Fruit fly (Drosophila melanogaster) whole organism, embryonic: ENCODE results near the gene Mbs.

ENCODE experiments used
- CG10147 ChIP-seq: fragments of 200-800 bp; sonication (Bioruptor generic); optimal IDR thresholded peaks from 2 replicates; lab custom pipeline; 2019; ENCODE audit warnings: missing biosample characterization, mild to moderate bottlenecking, missing genetic modification characterization, moderate library complexity
- CG1024 ChIP-seq: fragments of 200-800 bp; sonication (Bioruptor generic); IDR thresholded peaks from 2 replicates; pipeline ENCODE4 v1.3.6; 2022; ENCODE audit warnings: missing biosample characterization, missing genetic modification characterization
- CG12071 ChIP-seq: fragments of 200-800 bp; sonication (Bioruptor generic); optimal IDR thresholded peaks from 3 replicates; lab custom pipeline; 2018; ENCODE audit warnings: missing biosample characterization, mild to moderate bottlenecking, missing genetic modification characterization
- CG12155 ChIP-seq: fragments of 200-800 bp; sonication (Bioruptor generic); optimal IDR thresholded peaks from 3 replicates; lab custom pipeline; 2016; ENCODE audit warnings: missing biosample characterization, missing genetic modification characterization
- CG15011 ChIP-seq: fragments of 200-800 bp; sonication (Bioruptor generic); optimal IDR thresholded peaks from 3 replicates; lab custom pipeline; 2018; ENCODE audit warnings: missing biosample characterization, mild to moderate bottlenecking, missing genetic modification characterization
- CG16813 ChIP-seq: fragments of 200-800 bp; sonication (Bioruptor generic); IDR thresholded peaks from 3 replicates; pipeline ENCODE4 v1.3.6; 2022; ENCODE audit warnings: missing biosample characterization, missing genetic modification characterization; ENCODE audit not compliant: partially characterized antibody
- CG18764 ChIP-seq: fragments of 200-800 bp; sonication (Bioruptor generic); optimal IDR thresholded peaks from 3 replicates; lab custom pipeline; 2016; ENCODE audit warnings: missing biosample characterization, missing genetic modification characterization
- CG2875 ChIP-seq: fragments of 200-800 bp; sonication (Bioruptor generic); optimal IDR thresholded peaks from 2 replicates; lab custom pipeline; 2017; ENCODE audit warnings: missing biosample characterization, mild to moderate bottlenecking, missing genetic modification characterization, missing genetic modification reagents
- CG2889 ChIP-seq: fragments of 200-800 bp; sonication (Bioruptor generic); IDR thresholded peaks from 3 replicates; pipeline ENCODE4 v1.3.6; 2022; ENCODE audit warnings: missing biosample characterization, missing genetic modification characterization
- CG30403 ChIP-seq: fragments of 200-800 bp; sonication (Bioruptor generic); optimal IDR thresholded peaks from 3 replicates; lab custom pipeline; 2016; ENCODE audit warnings: missing biosample characterization, missing genetic modification characterization
- CG31365 ChIP-seq: fragments of 200-800 bp; sonication (Bioruptor generic); optimal IDR thresholded peaks from 2 replicates; lab custom pipeline; 2018; ENCODE audit warnings: missing biosample characterization, mild to moderate bottlenecking, missing genetic modification characterization
- CG3163 ChIP-seq: fragments of 200-800 bp; sonication (Bioruptor generic); optimal IDR thresholded peaks from 3 replicates; lab custom pipeline; 2016; ENCODE audit warnings: missing biosample characterization, missing genetic modification characterization
- CG32772 ChIP-seq: fragments of 200-800 bp; sonication (Bioruptor generic); IDR thresholded peaks from 2 replicates; pipeline ENCODE4 v1.3.6; 2022; ENCODE audit warnings: missing biosample characterization, missing genetic modification characterization
- CG6683 ChIP-seq: fragments of 200-800 bp; sonication (Bioruptor generic); optimal IDR thresholded peaks from 2 replicates; lab custom pipeline; 2017; ENCODE audit warnings: missing biosample characterization, mild to moderate bottlenecking, missing genetic modification characterization, missing genetic modification reagents
- CG7987 ChIP-seq: fragments of 200-800 bp; sonication (Bioruptor generic); optimal IDR thresholded peaks from 2 replicates; lab custom pipeline; 2018; ENCODE audit warnings: missing biosample characterization, mild to moderate bottlenecking, missing genetic modification characterization, moderate library complexity
- CG9609 ChIP-seq: fragments of 200-800 bp; sonication (Bioruptor generic); optimal IDR thresholded peaks from 3 replicates; lab custom pipeline; 2016; ENCODE audit warnings: missing biosample characterization, missing genetic modification characterization
- Chrac-16 ChIP-seq: fragments of 200-800 bp; sonication (Bioruptor generic); optimal IDR thresholded peaks from 3 replicates; lab custom pipeline; 2016; ENCODE audit warnings: missing biosample characterization, missing genetic modification characterization
- D19B ChIP-seq: fragments of 200-800 bp; sonication (Bioruptor generic); optimal IDR thresholded peaks from 2 replicates; lab custom pipeline; 2017; ENCODE audit warnings: missing biosample characterization, mild to moderate bottlenecking, missing genetic modification characterization
- Dip2 ChIP-seq: fragments of 200-800 bp; sonication (Bioruptor generic); IDR thresholded peaks from 2 replicates; pipeline ENCODE4 v1.3.6; 2022; ENCODE audit warnings: missing biosample characterization, missing genetic modification characterization
- Drgx ChIP-seq: fragments of 200-800 bp; sonication (Bioruptor generic); IDR thresholded peaks from 2 replicates; pipeline ENCODE4 v1.3.6; 2022; ENCODE audit warnings: missing biosample characterization, missing genetic modification characterization
- E2f2 ChIP-seq: fragments of 200-800 bp; sonication (Bioruptor generic); IDR thresholded peaks from 2 replicates; pipeline ENCODE4 v1.3.6; 2022; ENCODE audit warnings: missing biosample characterization, missing genetic modification characterization
- Gug ChIP-seq: fragments of 200-800 bp; sonication (Bioruptor generic); IDR thresholded peaks from 4 replicates; pipeline ENCODE4 v1.3.6; 2022; ENCODE audit warnings: missing biosample characterization, missing genetic modification characterization
- HLH3B ChIP-seq: fragments of 200-800 bp; sonication (Bioruptor generic); IDR thresholded peaks from 2 replicates; pipeline ENCODE4 v1.3.6; 2022; ENCODE audit warnings: missing biosample characterization, missing genetic modification characterization
- HmgZ ChIP-seq: fragments of 200-800 bp; sonication (Bioruptor generic); optimal IDR thresholded peaks from 2 replicates; lab custom pipeline; 2018; ENCODE audit warnings: missing biosample characterization, mild to moderate bottlenecking, missing genetic modification characterization
- Kr ChIP-seq: fragments of 200-800 bp; sonication (Bioruptor generic); optimal IDR thresholded peaks from 2 replicates; lab custom pipeline; 2017; ENCODE audit warnings: missing biosample characterization, mild to moderate bottlenecking, missing genetic modification characterization
- Lim3 ChIP-seq: fragments of 200-800 bp; sonication (Bioruptor generic); IDR thresholded peaks from 2 replicates; pipeline ENCODE4 v1.3.6; 2022; ENCODE audit warnings: missing biosample characterization, missing genetic modification characterization
- Lpt ChIP-seq: fragments of >200 bp; optimal IDR thresholded peaks from 2 replicates; lab custom pipeline; 2018; ENCODE audit warnings: missing biosample characterization, missing genetic modification characterization
- MTF-1 ChIP-seq: fragments of 200-800 bp; sonication (Bioruptor generic); optimal IDR thresholded peaks from 2 replicates; lab custom pipeline; 2018; ENCODE audit warnings: missing biosample characterization, mild to moderate bottlenecking, missing genetic modification characterization, borderline replicate concordance
- PHDP ChIP-seq: fragments of 200-800 bp; sonication (Bioruptor generic); optimal IDR thresholded peaks from 3 replicates; lab custom pipeline; 2018; ENCODE audit warnings: missing biosample characterization, mild to moderate bottlenecking, missing genetic modification characterization, moderate library complexity
- Pdp1 ChIP-seq, 2 experiments: fragments of 200-800 bp; sonication (Bioruptor generic); optimal IDR thresholded peaks; 3 replicates each; lab custom pipeline; 2016; ENCODE audit warnings: missing biosample characterization in 2 of 2, missing genetic modification characterization in 2 of 2, mild to moderate bottlenecking in 1 of 2, moderate library complexity in 1 of 2
- Rx ChIP-seq: fragments of 200-800 bp; sonication (Bioruptor generic); IDR thresholded peaks from 2 replicates; pipeline ENCODE4 v1.3.6; 2022; ENCODE audit warnings: missing biosample characterization, missing genetic modification characterization
- Ssrp ChIP-seq: fragments of 200-800 bp; sonication (Bioruptor generic); optimal IDR thresholded peaks from 2 replicates; lab custom pipeline; 2018; ENCODE audit warnings: missing biosample characterization, mild to moderate bottlenecking, missing genetic modification characterization, moderate library complexity
- TFAM ChIP-seq: fragments of 200-800 bp; sonication (Bioruptor generic); optimal IDR thresholded peaks from 2 replicates; lab custom pipeline; 2017; ENCODE audit warnings: missing biosample characterization, missing genetic modification characterization, inconsistent platforms
- amos ChIP-seq: fragments of 200-800 bp; sonication (Bioruptor generic); IDR thresholded peaks from 2 replicates; pipeline ENCODE4 v1.3.6; 2022; ENCODE audit warnings: missing biosample characterization, missing genetic modification characterization; ENCODE audit not compliant: partially characterized antibody
- ci ChIP-seq: fragments of 200-800 bp; sonication (Bioruptor generic); IDR thresholded peaks from 3 replicates; pipeline ENCODE4 v1.3.6; 2022; ENCODE audit warnings: missing biosample characterization, missing genetic modification characterization
- dati ChIP-seq: fragments of 200-800 bp; sonication (Bioruptor generic); IDR thresholded peaks from 2 replicates; pipeline ENCODE4 v1.3.6; 2022; ENCODE audit warnings: missing biosample characterization, missing genetic modification characterization
- disco-r ChIP-seq: fragments of 200-800 bp; sonication (Bioruptor generic); optimal IDR thresholded peaks from 2 replicates; lab custom pipeline; 2016; ENCODE audit warnings: missing biosample characterization, missing genetic modification characterization
- dysf ChIP-seq: fragments of 200-800 bp; sonication (Bioruptor generic); IDR thresholded peaks from 3 replicates; pipeline ENCODE4 v1.3.6; 2022; ENCODE audit warnings: missing biosample characterization, missing genetic modification characterization
- hbn ChIP-seq: fragments of 200-800 bp; sonication (Bioruptor generic); IDR thresholded peaks from 2 replicates; pipeline ENCODE4 v1.3.6; 2022; ENCODE audit warnings: missing biosample characterization, missing genetic modification characterization; ENCODE audit not compliant: partially characterized antibody
- lov ChIP-seq, 2 experiments: fragments of 200-800 bp in 1 of 2; fragments of >200 bp in 1 of 2; sonication (Bioruptor generic) in 1 of 2; IDR thresholded peaks in 1 of 2; optimal IDR thresholded peaks in 1 of 2; 2 replicates in 1 of 2; 3 replicates in 1 of 2; pipeline versions ENCODE4 v1.3.6 to Lab custom; 2017 to 2022; ENCODE audit warnings: missing biosample characterization in 1 of 2, missing genetic modification characterization in 1 of 2
- p53 ChIP-seq: fragments of 200-800 bp; sonication (Bioruptor generic); optimal IDR thresholded peaks from 2 replicates; lab custom pipeline; 2016; ENCODE audit warnings: missing biosample characterization, missing genetic modification characterization
- prd ChIP-seq, 3 experiments: fragments of >200 bp in 2 of 3; fragments of 200-800 bp in 1 of 3; sonication (Bioruptor generic) in 1 of 3; optimal IDR thresholded peaks in 2 of 3; IDR thresholded peaks in 1 of 3; 2 replicates in 2 of 3; 3 replicates in 1 of 3; pipeline versions ENCODE4 v1.3.6 to Lab custom; 2017 to 2022; ENCODE audit warnings: missing biosample characterization in 1 of 3, missing genetic modification characterization in 1 of 3
- pros ChIP-seq: fragments of 200-800 bp; sonication (Bioruptor generic); optimal IDR thresholded peaks from 3 replicates; lab custom pipeline; 2019; ENCODE audit warnings: missing biosample characterization, mild to moderate bottlenecking, missing genetic modification characterization, moderate library complexity
- slou ChIP-seq: fragments of 200-800 bp; sonication (Bioruptor generic); optimal IDR thresholded peaks from 3 replicates; lab custom pipeline; 2016; ENCODE audit warnings: missing biosample characterization, missing genetic modification characterization
- sqz ChIP-seq: fragments of 200-800 bp; sonication (Bioruptor generic); optimal IDR thresholded peaks from 3 replicates; lab custom pipeline; 2018; ENCODE audit warnings: missing biosample characterization, mild to moderate bottlenecking, missing genetic modification characterization
- ttk ChIP-seq: fragments of 200-800 bp; sonication (Bioruptor generic); IDR thresholded peaks from 2 replicates; pipeline ENCODE4 v2.1.2; 2022; ENCODE audit warnings: missing biosample characterization, missing genetic modification characterization
- z ChIP-seq: fragments of 200-800 bp; sonication (Bioruptor generic); IDR thresholded peaks from 3 replicates; pipeline ENCODE4 v1.3.6; 2022; ENCODE audit warnings: missing biosample characterization, missing genetic modification characterization
- zen2 ChIP-seq: fragments of 200-800 bp; sonication (Bioruptor generic); IDR thresholded peaks from 3 replicates; pipeline ENCODE4 v1.3.6; 2022; ENCODE audit warnings: missing biosample characterization, missing genetic modification characterization; ENCODE audit not compliant: partially characterized antibody
- zf30C ChIP-seq: fragments of 200-800 bp; sonication (Bioruptor generic); optimal IDR thresholded peaks from 3 replicates; lab custom pipeline; 2018; ENCODE audit warnings: missing biosample characterization, mild to moderate bottlenecking, missing genetic modification characterization

Gene Mbs

dm6 chr3L:16087323-16087816 lies 35.6 kb downstream of the Mbs start, which contains the start of gene Tasp1 (continued):
- TF ChIP-seq p53: no peak
- TF ChIP-seq Rx (GFP tag; lab: Robert Waterston, UW): no peak
- peak; percentile 68 for TF ChIP-seq Ssrp (tag; lab: Kevin White, UChicago)
- TF ChIP-seq CG9609: no peak
- TF ChIP-seq lov (optimal IDR thresholded peaks at IDR 0.05; lab: Kevin White, UChicago): no peak
- no peak for TF ChIP-seq lov (GFP tag; IDR thresholded peaks at IDR 0.05; lab: Robert Waterston, UW)
- TF ChIP-seq CG31365 (tag; lab: Kevin White, UChicago): no peak
- TF ChIP-seq E2f2 (GFP tag; lab: Robert Waterston, UW): peak; percentile 11; the same call in 1 of the 2 replicates
- peak; percentile 63 for TF ChIP-seq CG32772 (GFP tag; lab: Robert Waterston, UW)
- peak; percentile 60 for TF ChIP-seq CG1024 (GFP tag; lab: Robert Waterston, UW)
- peak; percentile 50 for TF ChIP-seq Chrac-16 (GFP tag; lab: Kevin White, UChicago)
- peak; percentile 50 for TF ChIP-seq HmgZ (tag; lab: Kevin White, UChicago)
- no peak for TF ChIP-seq Lpt (GFP tag; lab: Kevin White, UChicago)
- TF ChIP-seq CG18764: peak; percentile 27
- TF ChIP-seq ttk (GFP tag; lab: Robert Waterston, UW): peak; percentile 75
- TF ChIP-seq D19B (GFP tag; lab: Kevin White, UChicago): no peak
- TF ChIP-seq TFAM (GFP tag; lab: Kevin White, UChicago): no peak
- TF ChIP-seq sqz (GFP tag; lab: Kevin White, UChicago): no peak
- TF ChIP-seq CG12071: no peak
- no peak for TF ChIP-seq Gug (GFP tag; lab: Robert Waterston, UW)
- peak; percentile 28; the same call in 1 of the 2 replicates for TF ChIP-seq amos (GFP tag; lab: Robert Waterston, UW)
- TF ChIP-seq zf30C: peak; percentile 96
- no peak for TF ChIP-seq Dip2
- peak; percentile 59 for TF ChIP-seq CG12155 (GFP tag; lab: Kevin White, UChicago)
- TF ChIP-seq CG16813 (GFP tag; lab: Robert Waterston, UW): no peak
- no peak for TF ChIP-seq Kr (GFP tag; lab: Kevin White, UChicago)
- peak; percentile 63 for TF ChIP-seq CG30403
- TF ChIP-seq z (GFP tag; lab: Robert Waterston, UW): no peak
- no peak for TF ChIP-seq disco-r (GFP tag; lab: Kevin White, UChicago)
- TF ChIP-seq CG10147: no peak
- no peak for TF ChIP-seq CG7987 (GFP tag; lab: Kevin White, UChicago)
- TF ChIP-seq prd (optimal IDR thresholded peaks at IDR 0.05; lab: Kevin White, UChicago): no peak
- TF ChIP-seq prd (GFP tag; IDR thresholded peaks at IDR 0.05; lab: Robert Waterston, UW): peak; percentile 66; the same call in 2 of the 3 replicates
- TF ChIP-seq CG2875: no peak
- peak; percentile 74 for TF ChIP-seq HLH3B (GFP tag; lab: Robert Waterston, UW)
- TF ChIP-seq Pdp1 (GFP tag; optimal IDR thresholded peaks at IDR 0.05; lab: Kevin White, UChicago): peak in 1 of 2 experiments; percentile 49
- peak; percentile 75 for TF ChIP-seq PHDP (tag; lab: Kevin White, UChicago)
- TF ChIP-seq CG2889 (GFP tag; lab: Robert Waterston, UW): peak; percentile 62; the same call in 1 of the 3 replicates
- TF ChIP-seq hbn: peak; percentile 23; the same call in 1 of the 2 replicates
- TF ChIP-seq CG6683 (GFP tag; lab: Kevin White, UChicago): peak; percentile 31
- TF ChIP-seq ci (GFP tag; lab: Robert Waterston, UW): peak; percentile 46; the same call in 2 of the 3 replicates
- TF ChIP-seq CG3163: no peak
- TF ChIP-seq CG15011 (GFP tag; lab: Kevin White, UChicago): no peak
- no peak for TF ChIP-seq pros (GFP tag; lab: Kevin White, UChicago)
- TF ChIP-seq Drgx (GFP tag; lab: Robert Waterston, UW): peak; percentile 36
- TF ChIP-seq dysf: peak; percentile 77; the same call in 1 of the 3 replicates
- TF ChIP-seq slou (GFP tag; lab: Kevin White, UChicago): no peak
- TF ChIP-seq zen2 (GFP tag; lab: Robert Waterston, UW): no peak
- TF ChIP-seq MTF-1 (GFP tag; lab: Kevin White, UChicago): peak; percentile 1
- no peak for TF ChIP-seq Lim3 (GFP tag; lab: Robert Waterston, UW)
- TF ChIP-seq dati (GFP tag; lab: Robert Waterston, UW): no peak
